Fruit fly (Drosophila melanogaster): ENCODE data around the gene CG32069.

CG32069 gene

DNA sequence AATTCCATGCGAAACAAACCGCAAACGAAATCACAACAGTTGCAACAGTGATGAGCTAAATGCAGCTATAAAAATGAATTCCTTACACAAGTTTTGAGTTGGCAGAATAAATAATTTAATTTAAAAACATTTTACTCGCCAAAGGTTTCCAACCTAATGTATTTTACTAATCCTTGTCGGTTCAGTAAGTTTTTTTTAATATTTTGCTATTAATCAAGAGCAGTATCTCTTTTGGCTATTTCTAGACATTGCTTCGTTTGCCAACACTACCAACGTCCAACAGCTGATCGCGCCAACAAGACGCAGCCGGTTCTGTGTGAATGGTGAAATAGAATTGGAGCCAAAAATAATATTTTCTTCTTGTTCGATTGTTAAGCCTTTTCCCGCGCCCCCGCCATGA lies 2.3 kb upstream of the CG32069 start, which contains the start of the genes CG32075, CG45101 and SuUR:
TSS of gene CG32075 (minus strand) at position 253 of the 400 bp plus-strand sequence.
TSS of gene CG45101 (plus strand) at position 303 of the 400 bp plus-strand sequence.
TSS of gene SuUR (plus strand) at position 303 of the 400 bp plus-strand sequence.
- TF ChIP-seq fd85E (GFP tag; optimal IDR thresholded peaks at IDR 0.05) (no peak), CG11902 (GFP tag; optimal IDR thresholded peaks at IDR 0.05) (peak; percentile 73), ss (GFP tag; optimal IDR thresholded peaks at IDR 0.05) (peak; percentile 7 to 67), CG6163 (GFP tag; IDR thresholded peaks at IDR 0.05) (peak; percentile 70), Sox14 (GFP tag; optimal IDR thresholded peaks at IDR 0.05) (peak; percentile 89), Met (GFP tag; optimal IDR thresholded peaks at IDR 0.05) (peak; percentile 87), net (GFP tag; optimal IDR thresholded peaks at IDR 0.05) (peak; percentile 73), Lpt (GFP tag; optimal IDR thresholded peaks at IDR 0.05) (peak; percentile 56), achi (GFP tag; optimal IDR thresholded peaks at IDR 0.05) (peak; percentile 83), Eip75B (GFP tag; optimal IDR thresholded peaks at IDR 0.05) (peak; percentile 83), CG9139 (GFP tag; optimal IDR thresholded peaks at IDR 0.05) (no peak), fkh (GFP tag; optimal IDR thresholded peaks at IDR 0.05) (peak; percentile 43), fd59A (GFP tag; optimal IDR thresholded peaks at IDR 0.05) (peak; percentile 39), salr (GFP tag; optimal IDR thresholded peaks at IDR 0.05) (peak; percentile 43 to 59), dsx (GFP tag; optimal IDR thresholded peaks at IDR 0.05; ENCODE audit: poor library complexity, severe bottlenecking) (peak; percentile 66), acj6 (GFP tag; optimal IDR thresholded peaks at IDR 0.05) (peak; percentile 88), cyc (GFP tag; optimal IDR thresholded peaks at IDR 0.05) (peak; percentile 89), CG4318 (GFP tag; optimal IDR thresholded peaks at IDR 0.05) (peak; percentile 68), CG7368 (GFP tag; optimal IDR thresholded peaks at IDR 0.05) (peak; percentile 68), CG11762 (GFP tag; optimal IDR thresholded peaks at IDR 0.05; ENCODE audit: insufficient read depth) (peak; percentile 66), CG6276 (GFP tag; optimal IDR thresholded peaks at IDR 0.05) (no peak), svp (GFP tag) (no peak), Smox (GFP tag; optimal IDR thresholded peaks at IDR 0.05) (no peak), Hr4 (GFP tag; optimal IDR thresholded peaks at IDR 0.05) (peak; percentile 88), spab (GFP tag; optimal IDR thresholded peaks at IDR 0.05) (peak; percentile 31), CG10631 (GFP tag; optimal IDR thresholded peaks at IDR 0.05) (peak; percentile 89), CG6854 (GFP tag; optimal IDR thresholded peaks at IDR 0.05) (no peak), CG6808 (GFP tag; optimal IDR thresholded peaks at IDR 0.05) (no peak), Blimp-1 (GFP tag; optimal IDR thresholded peaks at IDR 0.05) (no peak), CG6792 (GFP tag; optimal IDR thresholded peaks at IDR 0.05) (peak; percentile 80), dac (GFP tag; optimal IDR thresholded peaks at IDR 0.05) (peak; percentile 52), CG16779 (tag; optimal IDR thresholded peaks at IDR 0.05) (no peak), CG3032 (tag; optimal IDR thresholded peaks at IDR 0.05) (peak; percentile 78), Ets21C (GFP tag; optimal IDR thresholded peaks at IDR 0.05) (peak; percentile 85), Gug (GFP tag; IDR thresholded peaks at IDR 0.05) (peak; percentile 79), CG31627 (GFP tag; optimal IDR thresholded peaks at IDR 0.05) (peak; percentile 92), Hr38 (GFP tag; optimal IDR thresholded peaks at IDR 0.05) (peak; percentile 65), Sox15 (GFP tag; optimal IDR thresholded peaks at IDR 0.05) (peak; percentile 82), Eip93F (GFP tag; optimal IDR thresholded peaks at IDR 0.05) (peak; percentile 38), Sox102F (GFP tag; optimal IDR thresholded peaks at IDR 0.05) (peak; percentile 81), pdm3 (GFP tag; optimal IDR thresholded peaks at IDR 0.05) (peak; percentile 90), CG32006 (GFP tag; optimal IDR thresholded peaks at IDR 0.05) (peak; percentile 82), Eip78C (GFP tag) (peak; percentile 92), CG15336 (GFP tag; IDR thresholded peaks at IDR 0.05) (peak; percentile 75), Hr39 (GFP tag; optimal IDR thresholded peaks at IDR 0.05) (peak; percentile 92), CG8632 (GFP tag; optimal IDR thresholded peaks at IDR 0.05) (peak; percentile 73), topi (GFP tag; optimal IDR thresholded peaks at IDR 0.05) (peak; percentile 86), CG8119 (GFP tag; IDR thresholded peaks at IDR 0.05) (peak; percentile 60; the same call in 2 of the 3 replicates), OdsH (GFP tag; optimal IDR thresholded peaks at IDR 0.05) (peak; percentile 89), CG11294 (GFP tag; IDR thresholded peaks at IDR 0.05) (peak; percentile 80; the same call in 1 of the 2 replicates), esn (GFP tag; optimal IDR thresholded peaks at IDR 0.05) (peak; percentile 92), CG3919 (GFP tag; optimal IDR thresholded peaks at IDR 0.05) (peak; percentile 76)

Measured in whole organism, prepupa.